Fruit fly (Drosophila melanogaster) whole organism, prepupa: ENCODE measurements around the gene Nepl15.

ENCODE experiments used
- Blimp-1 ChIP-seq: fragments of 200-800 bp; sonication (Bioruptor generic); optimal IDR thresholded peaks from 3 replicates; lab custom pipeline; 2017; ENCODE audit warnings: missing biosample characterization, missing genetic modification characterization, mild to moderate bottlenecking, moderate library complexity, missing genetic modification reagents
- CG11294 ChIP-seq: fragments of 200-800 bp; sonication (Bioruptor generic); IDR thresholded peaks from 2 replicates; pipeline ENCODE4 v1.3.6; 2022; ENCODE audit warnings: missing biosample characterization, missing genetic modification characterization
- CG11902 ChIP-seq: fragments of 200-800 bp; sonication (Bioruptor generic); optimal IDR thresholded peaks from 3 replicates; lab custom pipeline; 2016; ENCODE audit warnings: missing biosample characterization, missing genetic modification characterization
- CG16779 ChIP-seq: fragments of 200-800 bp; sonication (Bioruptor generic); optimal IDR thresholded peaks from 3 replicates; lab custom pipeline; 2017; ENCODE audit warnings: missing biosample characterization, mild to moderate bottlenecking, missing genetic modification characterization
- CG3032 ChIP-seq: fragments of 200-800 bp; optimal IDR thresholded peaks from 2 replicates; lab custom pipeline; 2019; ENCODE audit warnings: missing biosample characterization, mild to moderate bottlenecking, missing genetic modification characterization, moderate library complexity
- CG34406 ChIP-seq: fragments of 200-800 bp; sonication (Bioruptor generic); optimal IDR thresholded peaks from 3 replicates; lab custom pipeline; 2016; ENCODE audit warnings: missing biosample characterization, missing genetic modification characterization
- CG3919 ChIP-seq: fragments of 200-800 bp; sonication (Bioruptor generic); optimal IDR thresholded peaks from 3 replicates; lab custom pipeline; 2016; ENCODE audit warnings: missing biosample characterization, missing genetic modification characterization
- CG4318 ChIP-seq: fragments of 200-800 bp; sonication (Bioruptor generic); optimal IDR thresholded peaks from 3 replicates; lab custom pipeline; 2017; ENCODE audit warnings: missing biosample characterization, mild to moderate bottlenecking, missing genetic modification characterization
- CG6163 ChIP-seq: fragments of 200-800 bp; sonication (Bioruptor generic); IDR thresholded peaks from 3 replicates; pipeline ENCODE4 v1.3.6; 2022; ENCODE audit warnings: missing biosample characterization, missing genetic modification characterization
- CG6792 ChIP-seq: fragments of 200-800 bp; sonication (Bioruptor generic); optimal IDR thresholded peaks from 3 replicates; lab custom pipeline; 2016; ENCODE audit warnings: missing biosample characterization, missing genetic modification characterization
- CG6808 ChIP-seq: fragments of 200-800 bp; sonication (Bioruptor generic); optimal IDR thresholded peaks from 3 replicates; lab custom pipeline; 2017; ENCODE audit warnings: missing biosample characterization, missing genetic modification characterization, mild to moderate bottlenecking, moderate library complexity, missing genetic modification reagents
- CG6854 ChIP-seq: fragments of 200-800 bp; sonication (Bioruptor generic); optimal IDR thresholded peaks from 2 replicates; lab custom pipeline; 2017; ENCODE audit warnings: missing biosample characterization, mild to moderate bottlenecking, missing genetic modification characterization
- CG8119 ChIP-seq: fragments of 200-800 bp; sonication (Bioruptor generic); IDR thresholded peaks from 3 replicates; pipeline ENCODE4 v1.3.6; 2022; ENCODE audit warnings: missing biosample characterization, missing genetic modification characterization
- CG8632 ChIP-seq: fragments of 200-800 bp; sonication (Bioruptor generic); optimal IDR thresholded peaks from 3 replicates; lab custom pipeline; 2016; ENCODE audit warnings: missing biosample characterization, missing genetic modification characterization
- Eip75B ChIP-seq: fragments of 200-800 bp; sonication (Bioruptor generic); optimal IDR thresholded peaks from 3 replicates; lab custom pipeline; 2016; ENCODE audit warnings: missing biosample characterization, missing genetic modification characterization
- Eip78C ChIP-seq: fragments of 200-800 bp; sonication (Bioruptor generic); peaks from one replicate; lab custom pipeline; 2016; ENCODE audit warnings: missing biosample characterization, missing genetic modification characterization
- Eip93F ChIP-seq: fragments of 200-800 bp; sonication (Bioruptor generic); optimal IDR thresholded peaks from 2 replicates; lab custom pipeline; 2016; ENCODE audit warnings: missing biosample characterization, mild to moderate bottlenecking, missing genetic modification characterization
- Ets21C ChIP-seq: fragments of 200-800 bp; sonication (Bioruptor generic); optimal IDR thresholded peaks from 3 replicates; lab custom pipeline; 2016; ENCODE audit warnings: missing biosample characterization, missing genetic modification characterization
- Ets96B ChIP-seq: fragments of 200-800 bp; optimal IDR thresholded peaks from 2 replicates; lab custom pipeline; 2019; ENCODE audit warnings: missing biosample characterization, mild to moderate bottlenecking, missing genetic modification characterization, moderate library complexity
- Gug ChIP-seq: fragments of 200-800 bp; sonication (Bioruptor generic); IDR thresholded peaks from 2 replicates; pipeline ENCODE4 v1.3.6; 2022; ENCODE audit warnings: missing biosample characterization, missing genetic modification characterization
- Hr38 ChIP-seq: sonication (Bioruptor generic); optimal IDR thresholded peaks from 2 replicates; lab custom pipeline; 2016; ENCODE audit warnings: missing biosample characterization, missing genetic modification characterization
- Hr39 ChIP-seq: fragments of 200-800 bp; sonication (Bioruptor generic); optimal IDR thresholded peaks from 2 replicates; lab custom pipeline; 2016; ENCODE audit warnings: missing biosample characterization, missing genetic modification characterization
- Hr4 ChIP-seq: fragments of 200-800 bp; sonication (Bioruptor generic); optimal IDR thresholded peaks from 3 replicates; lab custom pipeline; 2016; ENCODE audit warnings: missing biosample characterization, missing genetic modification characterization
- Lpt ChIP-seq: fragments of 200-800 bp; sonication (Bioruptor generic); optimal IDR thresholded peaks from 3 replicates; lab custom pipeline; 2016; ENCODE audit warnings: missing biosample characterization, missing genetic modification characterization
- Met ChIP-seq: fragments of 200-800 bp; sonication (Bioruptor generic); optimal IDR thresholded peaks from 3 replicates; lab custom pipeline; 2016; ENCODE audit warnings: missing biosample characterization, missing genetic modification characterization
- cyc ChIP-seq: fragments of 200-800 bp; sonication (Bioruptor generic); optimal IDR thresholded peaks from 3 replicates; lab custom pipeline; 2016; ENCODE audit warnings: missing biosample characterization, missing genetic modification characterization
- dac ChIP-seq: fragments of 200-800 bp; sonication (Bioruptor generic); optimal IDR thresholded peaks from 2 replicates; lab custom pipeline; 2017; ENCODE audit warnings: missing biosample characterization, mild to moderate bottlenecking, missing genetic modification characterization
- eg ChIP-seq: fragments of 200-800 bp; sonication (Bioruptor generic); IDR thresholded peaks from 3 replicates; pipeline ENCODE4 v1.3.6; 2022; ENCODE audit warnings: missing biosample characterization, missing genetic modification characterization
- fd85E ChIP-seq: fragments of 200-800 bp; sonication (Bioruptor generic); optimal IDR thresholded peaks from 3 replicates; lab custom pipeline; 2016; ENCODE audit warnings: missing biosample characterization, missing genetic modification characterization
- fkh ChIP-seq: fragments of 200-800 bp; sonication (Bioruptor generic); optimal IDR thresholded peaks from 3 replicates; lab custom pipeline; 2017; ENCODE audit warnings: missing biosample characterization, mild to moderate bottlenecking, missing genetic modification characterization, moderate library complexity
- lz ChIP-seq: fragments of 200-800 bp; sonication (Bioruptor generic); optimal IDR thresholded peaks from 3 replicates; lab custom pipeline; 2016; ENCODE audit warnings: missing biosample characterization, missing genetic modification characterization
- pdm3 ChIP-seq: fragments of 200-800 bp; sonication (Bioruptor generic); optimal IDR thresholded peaks from 3 replicates; lab custom pipeline; 2016; ENCODE audit warnings: missing biosample characterization, missing genetic modification characterization
- salr ChIP-seq, 2 experiments: fragments of 200-800 bp; sonication (Bioruptor generic); optimal IDR thresholded peaks; 3 replicates each; lab custom pipeline; 2016 to 2018; ENCODE audit warnings: missing biosample characterization in 2 of 2, missing genetic modification characterization in 2 of 2, mild to moderate bottlenecking in 1 of 2
- spab ChIP-seq: fragments of 200-800 bp; sonication (Bioruptor generic); optimal IDR thresholded peaks from 2 replicates; lab custom pipeline; 2017; ENCODE audit warnings: missing biosample characterization, mild to moderate bottlenecking, missing genetic modification characterization, missing genetic modification reagents
- ss ChIP-seq, 2 experiments: fragments of 200-800 bp; sonication (Bioruptor generic); optimal IDR thresholded peaks; 2 replicates in 1 of 2; 3 replicates in 1 of 2; lab custom pipeline; 2017 to 2018; ENCODE audit warnings: mild to moderate bottlenecking in 2 of 2, missing biosample characterization in 2 of 2, missing genetic modification characterization in 2 of 2, moderate library complexity in 1 of 2
- svp ChIP-seq: fragments of 200-800 bp; sonication (Bioruptor generic); peaks from one replicate; lab custom pipeline; 2016; ENCODE audit warnings: missing biosample characterization, missing genetic modification characterization
- vri ChIP-seq: fragments of 200-800 bp; sonication (Bioruptor generic); optimal IDR thresholded peaks from 3 replicates; lab custom pipeline; 2016; ENCODE audit warnings: missing biosample characterization, mild to moderate bottlenecking, missing genetic modification characterization

Nepl15 gene

DNA sequence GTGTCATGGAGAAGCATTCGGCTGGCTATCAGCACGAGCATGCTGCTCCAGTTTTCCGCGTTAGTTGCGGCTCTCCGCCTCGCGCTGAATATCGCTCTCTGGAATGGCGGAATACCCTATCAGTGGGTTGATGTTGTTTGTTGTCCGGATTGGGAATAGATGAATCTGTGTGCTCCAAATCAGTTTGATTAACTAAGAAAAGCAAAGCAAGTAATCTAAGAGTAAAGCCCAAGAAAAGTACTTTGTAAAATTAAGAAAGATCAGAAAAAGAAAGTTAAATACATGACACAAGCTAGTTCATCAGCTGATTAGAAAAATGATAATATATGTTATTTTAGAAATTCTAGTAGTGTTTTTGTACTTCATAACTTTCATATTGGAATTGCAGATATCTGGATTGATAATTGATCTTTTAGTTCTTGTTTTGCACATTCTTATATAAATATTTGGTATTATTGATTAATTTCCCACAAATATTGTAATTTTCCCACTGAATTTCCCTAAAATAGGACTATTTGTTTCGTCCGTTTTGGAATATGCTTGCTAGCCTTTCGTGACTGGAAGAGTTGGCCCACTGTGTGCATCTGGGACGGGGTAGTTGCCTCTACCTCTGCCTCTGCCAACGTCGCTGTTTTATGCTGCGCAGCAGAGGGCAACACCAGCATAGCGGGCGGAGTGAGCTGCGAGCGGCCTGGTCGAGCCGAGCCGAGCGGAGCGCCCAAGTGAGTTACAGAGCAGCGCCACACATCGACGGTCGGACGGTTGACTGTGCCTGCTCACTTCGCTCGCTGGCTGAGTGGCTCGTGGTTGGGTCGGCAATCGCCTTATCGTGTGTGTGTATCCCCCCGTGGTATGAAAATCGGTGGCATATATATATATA is 11.8 kb downstream of the Nepl15 start (continued):
- TF ChIP-seq spab (GFP tag; lab: Kevin White, UChicago) (no peak), Lpt (GFP tag; lab: Kevin White, UChicago) (no peak), lz (no peak), Hr39 (GFP tag; lab: Kevin White, UChicago) (no peak), Eip78C (GFP tag; lab: Kevin White, UChicago) (peak; percentile 78), svp (GFP tag; lab: Kevin White, UChicago) (peak; percentile 68), Gug (GFP tag; lab: Robert Waterston, UW) (0 out of 2 replicates have a peak, but pooled peaks have one; percentile 22), fd85E (no peak), CG11902 (GFP tag; lab: Kevin White, UChicago) (no peak), Hr4 (GFP tag; lab: Kevin White, UChicago) (peak; percentile 42), cyc (GFP tag; lab: Kevin White, UChicago) (no peak), salr (GFP tag; optimal IDR thresholded peaks at IDR 0.05; lab: Kevin White, UChicago) (peak in 1 of 2 experiments; percentile 60), CG6808 (no peak), CG8119 (GFP tag; lab: Robert Waterston, UW) (no peak; the same call in 2 of the 3 replicates), CG3919 (no peak), CG3032 (tag; lab: Kevin White, UChicago) (no peak), Eip75B (GFP tag; lab: Kevin White, UChicago) (peak; percentile 16), CG8632 (GFP tag; lab: Kevin White, UChicago) (no peak), Blimp-1 (no peak), CG11294 (GFP tag; lab: Robert Waterston, UW) (peak; percentile 13; the same call in 1 of the 2 replicates), CG4318 (GFP tag; lab: Kevin White, UChicago) (peak; percentile 51), Met (GFP tag; lab: Kevin White, UChicago) (no peak), CG6163 (peak; percentile 68), CG34406 (GFP tag; lab: Kevin White, UChicago) (no peak), vri (GFP tag; lab: Kevin White, UChicago) (no peak), dac (GFP tag; lab: Kevin White, UChicago) (peak; percentile 10), fkh (GFP tag; lab: Kevin White, UChicago) (no peak), Hr38 (GFP tag; lab: Kevin White, UChicago) (no peak), Ets21C (GFP tag; lab: Kevin White, UChicago) (no peak), pdm3 (GFP tag; lab: Kevin White, UChicago) (no peak)

- TF ChIP-seq ss (GFP tag; optimal IDR thresholded peaks at IDR 0.05; lab: Kevin White, UChicago) (peak in 1 of 2 experiments; percentile 38), dac (GFP tag; lab: Kevin White, UChicago) (no peak), fkh (GFP tag; lab: Kevin White, UChicago) (peak; percentile 71)
Observed at dm6 chr3R:22753600-22753894, 12.4 kb downstream of the Nepl15 start.

DNA sequence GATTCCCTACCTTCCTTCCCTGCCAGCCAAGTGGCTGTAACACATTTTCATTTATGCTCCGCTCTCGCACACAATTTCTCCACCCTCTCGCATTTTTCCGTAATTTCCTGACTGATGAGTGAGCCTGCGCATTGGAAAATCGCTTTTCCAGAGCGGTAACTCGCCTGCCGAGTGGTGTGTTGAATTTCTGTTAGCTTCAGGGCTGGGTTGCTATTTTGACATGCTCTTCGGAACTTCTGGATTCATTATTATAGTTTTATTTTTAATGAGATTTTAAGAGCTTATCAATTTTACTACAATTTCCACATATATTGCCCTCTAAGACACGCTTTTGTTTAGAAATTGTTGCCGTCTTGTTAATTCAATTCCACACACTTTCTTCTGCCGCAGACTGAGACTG is 13.0 kb downstream of the Nepl15 start:
- TF ChIP-seq CG11294 (GFP tag; lab: Robert Waterston, UW) (no peak), CG6854 (GFP tag; lab: Kevin White, UChicago) (no peak), Eip93F (no peak), Blimp-1 (no peak), CG16779 (no peak), pdm3 (GFP tag; lab: Kevin White, UChicago) (no peak), ss (GFP tag; optimal IDR thresholded peaks at IDR 0.05; lab: Kevin White, UChicago) (no peak), svp (GFP tag; lab: Kevin White, UChicago) (peak; percentile 35), eg (GFP tag; lab: Robert Waterston, UW) (0 out of 3 replicates have a peak, but pooled peaks have one; percentile 12), lz (no peak), Ets96B (tag; lab: Kevin White, UChicago) (no peak), Eip78C (GFP tag; lab: Kevin White, UChicago) (peak; percentile 21), CG6792 (GFP tag; lab: Kevin White, UChicago) (no peak), Hr38 (GFP tag; lab: Kevin White, UChicago) (no peak)
